Worm (Caenorhabditis elegans) whole organism, L4 larva: ENCODE data around the gene Y81B9A.4.

Experiments used
- D1046.2 ChIP-seq: fragments of 200-800 bp; sonication (Bioruptor generic); IDR thresholded peaks from 2 replicates; pipeline ENCODE4 v1.3.6; 2022; ENCODE audit warnings: missing genetic modification characterization, missing compliant biosample characterization
- F26F4.8 ChIP-seq: fragments of 200-800 bp; sonication (Bioruptor generic); conservative IDR thresholded peaks from 2 replicates; pipeline ENCODE4 v1.3.6; 2022; ENCODE audit warnings: missing genetic modification characterization, missing compliant biosample characterization
- F49E8.2 ChIP-seq: sonication (generic microtip); optimal IDR thresholded peaks from 2 replicates; lab custom pipeline; 2016; ENCODE audit warnings: missing compliant biosample characterization, mild to moderate bottlenecking, missing genetic modification characterization, borderline replicate concordance
- Y105C5A.15 ChIP-seq: fragments of 200-800 bp; sonication (Bioruptor generic); IDR thresholded peaks from 2 replicates; pipeline ENCODE4 v1.3.6; 2022; ENCODE audit warnings: missing genetic modification characterization, missing compliant biosample characterization
- Y48G9A.11 ChIP-seq: fragments of 200-800 bp; sonication (Bioruptor generic); IDR thresholded peaks from 2 replicates; pipeline ENCODE4 v1.3.6; 2022; ENCODE audit warnings: missing genetic modification reagents, missing genetic modification characterization, missing compliant biosample characterization
- Y5F2A.4 ChIP-seq: fragments of 200-800 bp; sonication (Bioruptor generic); optimal IDR thresholded peaks from 2 replicates; lab custom pipeline; 2018; ENCODE audit warnings: mild to moderate bottlenecking, missing genetic modification characterization, missing compliant biosample characterization
- Y75B8A.6 ChIP-seq: fragments of 200-800 bp; sonication (Bioruptor generic); IDR thresholded peaks from 2 replicates; pipeline ENCODE4 v1.3.6; 2022; ENCODE audit warnings: missing genetic modification reagents, missing genetic modification characterization, missing compliant biosample characterization
- ama-1 ChIP-seq: fragments of 150-350 bp; optimal IDR thresholded peaks from 2 replicates; lab custom pipeline; 2014; ENCODE audit warnings: inconsistent platforms, mixed read lengths
- ceh-62 ChIP-seq: sonication (generic microtip); optimal IDR thresholded peaks from 2 replicates; lab custom pipeline; 2017; ENCODE audit warnings: missing biosample characterization, missing genetic modification characterization
- ctbp-1 ChIP-seq: fragments of 200-800 bp; sonication (Bioruptor generic); IDR thresholded peaks from 2 replicates; pipeline ENCODE4 v1.3.6; 2022; ENCODE audit warnings: missing genetic modification reagents, missing genetic modification characterization, missing compliant biosample characterization
- daf-12 ChIP-seq: fragments of 150-350 bp; optimal IDR thresholded peaks from 2 replicates; lab custom pipeline; 2014; ENCODE audit warnings: missing biosample characterization, missing genetic modification reagents, missing genetic modification characterization
- daf-16 ChIP-seq, 3 experiments: sonication (generic microtip); optimal IDR thresholded peaks; 2 replicates each; lab custom pipeline; 2016 to 2017; ENCODE audit warnings: missing genetic modification characterization in 3 of 3, missing genetic modification reagents in 3 of 3, mild to moderate bottlenecking in 2 of 3, missing compliant biosample characterization in 2 of 3, missing biosample characterization in 1 of 3, moderate library complexity in 1 of 3
- dmd-9 ChIP-seq: fragments of 200-800 bp; sonication (Bioruptor generic); IDR thresholded peaks from 2 replicates; pipeline ENCODE4 v1.3.6; 2022; ENCODE audit warnings: missing genetic modification reagents, missing genetic modification characterization, missing compliant biosample characterization
- duxl-1 ChIP-seq: sonication (generic microtip); optimal IDR thresholded peaks from 2 replicates; lab custom pipeline; 2016; ENCODE audit warnings: mild to moderate bottlenecking, missing genetic modification characterization, moderate library complexity, missing compliant biosample characterization; ENCODE audit not compliant: poor library complexity
- dve-1 ChIP-seq: sonication (generic microtip); optimal IDR thresholded peaks from 2 replicates; lab custom pipeline; 2017; ENCODE audit warnings: antibody characterized with exemption, mild to moderate bottlenecking, missing genetic modification characterization, missing compliant biosample characterization; ENCODE audit not compliant: insufficient read depth
- egl-43 ChIP-seq: fragments of 200-800 bp; sonication (Bioruptor generic); IDR thresholded peaks from 2 replicates; pipeline ENCODE4 v1.3.6; 2022; ENCODE audit warnings: missing genetic modification reagents, missing genetic modification characterization, missing compliant biosample characterization
- fkh-10 ChIP-seq: fragments of 150-350 bp; optimal IDR thresholded peaks from 2 replicates; lab custom pipeline; 2014; ENCODE audit warnings: missing biosample characterization, missing genetic modification reagents, missing genetic modification characterization
- gei-8 ChIP-seq: fragments of 200-800 bp; sonication (Bioruptor generic); optimal IDR thresholded peaks from 2 replicates; lab custom pipeline; 2018; ENCODE audit warnings: mild to moderate bottlenecking, missing genetic modification characterization, missing compliant biosample characterization
- hif-1 ChIP-seq, 2 experiments: sonication (generic microtip); optimal IDR thresholded peaks; 2 replicates each; lab custom pipeline; 2016 to 2017; ENCODE audit warnings: missing compliant biosample characterization in 2 of 2, missing genetic modification characterization in 2 of 2, missing genetic modification reagents in 2 of 2, missing genotype in 2 of 2, mild to moderate bottlenecking in 1 of 2
- hlh-11 ChIP-seq: fragments of 200-800 bp; sonication (Bioruptor generic); optimal IDR thresholded peaks from 2 replicates; lab custom pipeline; 2018; ENCODE audit warnings: mild to moderate bottlenecking, missing genetic modification characterization, missing compliant biosample characterization
- hmg-1.1 ChIP-seq: fragments of 200-800 bp; sonication (Bioruptor generic); IDR thresholded peaks from 2 replicates; pipeline ENCODE4 v1.3.6; 2022; ENCODE audit warnings: missing genetic modification reagents, missing genetic modification characterization, missing compliant biosample characterization
- jun-1 ChIP-seq: fragments of 150-350 bp; optimal IDR thresholded peaks from 2 replicates; lab custom pipeline; 2014; ENCODE audit warnings: missing biosample characterization, missing genetic modification reagents, missing genetic modification characterization
- lin-29 ChIP-seq: fragments of 200-800 bp; sonication (Bioruptor generic); IDR thresholded peaks from 2 replicates; pipeline ENCODE4 v1.3.6; 2022; ENCODE audit warnings: missing genetic modification reagents, missing genetic modification characterization, missing compliant biosample characterization
- lin-38 ChIP-seq: fragments of 200-800 bp; sonication (Bioruptor generic); IDR thresholded peaks from 2 replicates; pipeline ENCODE4 v1.3.6; 2022; ENCODE audit warnings: missing genetic modification reagents, missing genetic modification characterization, missing compliant biosample characterization
- mdl-1 ChIP-seq, 2 experiments: fragments of 150-350 bp in 1 of 2; sonication (generic microtip) in 1 of 2; optimal IDR thresholded peaks; 2 replicates each; lab custom pipeline; 2014 to 2017; ENCODE audit warnings: missing biosample characterization in 2 of 2, missing genetic modification characterization in 2 of 2
- mdt-29 ChIP-seq: fragments of 200-800 bp; sonication (Bioruptor generic); IDR thresholded peaks from 2 replicates; pipeline ENCODE4 v1.3.6; 2022; ENCODE audit warnings: missing genetic modification reagents, missing genetic modification characterization, missing compliant biosample characterization
- mes-2 ChIP-seq: sonication (generic microtip); optimal IDR thresholded peaks from 2 replicates; lab custom pipeline; 2016; ENCODE audit warnings: missing genotype, mild to moderate bottlenecking, missing genetic modification characterization, missing compliant biosample characterization; ENCODE audit not compliant: poor library complexity, severe bottlenecking
- mxl-2 ChIP-seq: fragments of 200-800 bp; sonication (Bioruptor generic); conservative IDR thresholded peaks from 2 replicates; pipeline ENCODE4 v1.3.6; 2022; ENCODE audit warnings: missing genetic modification reagents, missing genetic modification characterization, missing compliant biosample characterization
- mxl-3 ChIP-seq: fragments of 200-800 bp; sonication (Bioruptor generic); optimal IDR thresholded peaks from 2 replicates; lab custom pipeline; 2018; ENCODE audit warnings: mild to moderate bottlenecking, missing genetic modification characterization, missing compliant biosample characterization
- nhr-10 ChIP-seq: fragments of 150-350 bp; optimal IDR thresholded peaks from 2 replicates; lab custom pipeline; 2014; ENCODE audit warnings: missing biosample characterization, missing genetic modification characterization
- nhr-25 ChIP-seq: sonication (generic microtip); optimal IDR thresholded peaks from 2 replicates; lab custom pipeline; 2017; ENCODE audit warnings: missing genetic modification characterization, mild to moderate bottlenecking, missing compliant biosample characterization, antibody characterized with exemption, moderate library complexity, borderline replicate concordance; ENCODE audit not compliant: insufficient read depth
- nhr-28 ChIP-seq: fragments of 150-350 bp; optimal IDR thresholded peaks from 2 replicates; lab custom pipeline; 2014; ENCODE audit warnings: missing biosample characterization, missing genetic modification characterization
- nhr-41 ChIP-seq: fragments of 200-800 bp; sonication (Bioruptor generic); IDR thresholded peaks from 2 replicates; pipeline ENCODE4 v1.3.6; 2022; ENCODE audit warnings: missing genetic modification reagents, missing genetic modification characterization, missing compliant biosample characterization
- nhr-48 ChIP-seq: sonication (generic microtip); optimal IDR thresholded peaks from 2 replicates; lab custom pipeline; 2016; ENCODE audit warnings: mild to moderate bottlenecking, missing genetic modification characterization, missing compliant biosample characterization
- nhr-77 ChIP-seq: fragments of 150-350 bp; optimal IDR thresholded peaks from 2 replicates; lab custom pipeline; 2014; ENCODE audit warnings: missing biosample characterization, missing genetic modification characterization
- pha-4 ChIP-seq, 2 experiments: fragments of 150-350 bp in 1 of 2; fragments of 200-800 bp in 1 of 2; sonication (Bioruptor generic) in 1 of 2; IDR thresholded peaks in 1 of 2; optimal IDR thresholded peaks in 1 of 2; 2 replicates each; pipeline versions ENCODE4 v1.3.6 to Lab custom; 2014 to 2022; ENCODE audit warnings: missing genetic modification characterization in 2 of 2, missing genetic modification reagents in 2 of 2, missing biosample characterization in 1 of 2, missing compliant biosample characterization in 1 of 2
- rbr-2 ChIP-seq: sonication (generic microtip); optimal IDR thresholded peaks from 2 replicates; lab custom pipeline; 2016; ENCODE audit warnings: missing genotype, missing genetic modification characterization, missing compliant biosample characterization
- saeg-2 ChIP-seq: fragments of 200-800 bp; sonication (Bioruptor generic); IDR thresholded peaks from 2 replicates; pipeline ENCODE4 v1.3.6; 2022; ENCODE audit warnings: missing genetic modification reagents, missing genetic modification characterization, missing compliant biosample characterization
- set-16 ChIP-seq: fragments of 200-800 bp; sonication (Bioruptor generic); IDR thresholded peaks from 2 replicates; pipeline ENCODE4 v1.3.6; 2022; ENCODE audit warnings: missing genetic modification reagents, missing genetic modification characterization, missing compliant biosample characterization
- spr-1 ChIP-seq: sonication (generic microtip); optimal IDR thresholded peaks from 2 replicates; lab custom pipeline; 2016; ENCODE audit warnings: mild to moderate bottlenecking, missing genetic modification characterization, missing compliant biosample characterization
- spr-3 ChIP-seq: fragments of 200-800 bp; sonication (Bioruptor generic); optimal IDR thresholded peaks from 2 replicates; lab custom pipeline; 2018; ENCODE audit warnings: mild to moderate bottlenecking, missing genetic modification characterization, missing compliant biosample characterization
- tag-97 ChIP-seq: fragments of 200-800 bp; sonication (Bioruptor generic); IDR thresholded peaks from 2 replicates; pipeline ENCODE4 v1.3.6; 2022; ENCODE audit warnings: missing genetic modification characterization, missing compliant biosample characterization
- unc-130 ChIP-seq: sonication (generic microtip); optimal IDR thresholded peaks from 2 replicates; lab custom pipeline; 2016; ENCODE audit warnings: missing genetic modification reagents, missing genetic modification characterization, missing compliant biosample characterization
- unc-62 ChIP-seq, 3 experiments: fragments of 150-350 bp in 1 of 3; sonication (generic microtip); optimal IDR thresholded peaks in 2 of 3; peaks in 1 of 3; 1 replicate in 1 of 3; 2 replicates in 2 of 3; lab custom pipeline; 2014 to 2017; ENCODE audit warnings: missing biosample characterization in 3 of 3, missing genetic modification characterization in 3 of 3, missing genetic modification reagents in 3 of 3, missing genotype in 1 of 3
- vab-7 ChIP-seq: fragments of 200-800 bp; sonication (Bioruptor generic); IDR thresholded peaks from 2 replicates; pipeline ENCODE4 v1.3.6; 2022; ENCODE audit warnings: missing genetic modification reagents, missing genetic modification characterization, missing compliant biosample characterization

Y81B9A.4 gene

ce11 chrX:9213873-9214341 lies 33.2 kb upstream of the Y81B9A.4 start, which contains the start of gene C35B8.3 (continued):
- TF ChIP-seq F49E8.2 (tag; lab: Kevin White, UChicago) (no peak), unc-62 (GFP tag; optimal IDR thresholded peaks at IDR 0.05 in 1 of 2; lab: Kevin White, UChicago) (peak in 1 of 2 experiments; percentile 84), unc-62 (tag; optimal IDR thresholded peaks at IDR 0.05; lab: Kevin White, UChicago) (no peak), dve-1 (peak; percentile 76), gei-8 (peak; percentile 22), D1046.2 (GFP tag; lab: Robert Waterston, UW) (no peak), dmd-9 (GFP tag; lab: Robert Waterston, UW) (no peak), lin-29 (GFP tag; lab: Robert Waterston, UW) (no peak), mxl-3 (GFP tag; lab: Kevin White, UChicago) (peak; percentile 67), nhr-77 (tag; lab: Kevin White, UChicago) (peak; percentile 76), rbr-2 (tag; lab: Kevin White, UChicago) (no peak), F26F4.8 (GFP tag; lab: Robert Waterston, UW) (no peak), Y105C5A.15 (GFP tag; lab: Robert Waterston, UW) (no peak), nhr-48 (tag; lab: Kevin White, UChicago) (peak; percentile 83), mes-2 (peak; percentile 16), nhr-25 (tag; lab: Kevin White, UChicago) (peak; percentile 42), vab-7 (no peak), egl-43 (GFP tag; lab: Robert Waterston, UW) (no peak), duxl-1 (tag; lab: Kevin White, UChicago) (no peak), saeg-2 (GFP tag; lab: Robert Waterston, UW) (no peak), unc-130 (GFP tag; lab: Kevin White, UChicago) (no peak), set-16 (GFP tag; lab: Robert Waterston, UW) (no peak), hif-1 (tag; optimal IDR thresholded peaks at IDR 0.05; lab: Kevin White, UChicago) (peak in 1 of 2 experiments; percentile 36), Y48G9A.11 (GFP tag; lab: Robert Waterston, UW) (no peak), daf-12 (tag; lab: Kevin White, UChicago) (no peak), nhr-41 (GFP tag; lab: Robert Waterston, UW) (no peak), nhr-28 (tag; lab: Kevin White, UChicago) (peak; percentile 88), mdl-1 (tag; optimal IDR thresholded peaks at IDR 0.05; lab: Kevin White, UChicago) (peak; percentile 15 to 91), spr-3 (GFP tag; lab: Kevin White, UChicago) (no peak), nhr-10 (peak; percentile 41), tag-97 (no peak), mxl-2 (GFP tag; lab: Robert Waterston, UW) (no peak), ctbp-1 (GFP tag; lab: Robert Waterston, UW) (no peak), fkh-10 (no peak), daf-16 (GFP tag; optimal IDR thresholded peaks at IDR 0.05; lab: Kevin White, UChicago) (no peak), daf-16 (tag; optimal IDR thresholded peaks at IDR 0.05; lab: Kevin White, UChicago) (peak; percentile 81), ama-1 (lab: Kevin White, UChicago) (no peak), ceh-62 (tag; lab: Kevin White, UChicago) (no peak), mdt-29 (GFP tag; lab: Robert Waterston, UW) (no peak), lin-38 (GFP tag; lab: Robert Waterston, UW) (no peak), Y5F2A.4 (GFP tag; lab: Kevin White, UChicago) (no peak), hlh-11 (tag; lab: Kevin White, UChicago) (peak; percentile 84), jun-1 (tag; lab: Kevin White, UChicago) (no peak), spr-1 (no peak), pha-4 (GFP tag; IDR thresholded peaks at IDR 0.05; lab: Robert Waterston, UW) (no peak), pha-4 (tag; optimal IDR thresholded peaks at IDR 0.05; lab: Kevin White, UChicago) (no peak), Y75B8A.6 (GFP tag; lab: Robert Waterston, UW) (no peak), hmg-1.1 (GFP tag; lab: Robert Waterston, UW) (no peak)
